Worm (Caenorhabditis elegans) whole organism, late embryonic: Measurements from ENCODE around the gene rps-28.
A peak's percentile ranks its signal among the peaks of the same experiment; 100 is the strongest.

Source experiments
- C38D4.7 ChIP-seq: fragments of 200-800 bp; sonication (Bioruptor generic); optimal IDR thresholded peaks from 2 replicates; lab custom pipeline; 2018; ENCODE audit warnings: mild to moderate bottlenecking, missing genetic modification characterization, moderate library complexity, missing compliant biosample characterization
- K02D7.2 ChIP-seq: sonication (generic microtip); optimal IDR thresholded peaks from 2 replicates; lab custom pipeline; 2017; ENCODE audit warnings: mild to moderate bottlenecking, missing genetic modification characterization, missing compliant biosample characterization
- K09A11.1 ChIP-seq: sonication (generic microtip); optimal IDR thresholded peaks from 2 replicates; lab custom pipeline; 2017; ENCODE audit warnings: antibody characterized with exemption, mild to moderate bottlenecking, missing genetic modification characterization, missing compliant biosample characterization; ENCODE audit not compliant: insufficient read depth
- ama-1 ChIP-seq: fragments of 150-350 bp; optimal IDR thresholded peaks from 2 replicates; lab custom pipeline; 2014
- ceh-14 ChIP-seq: sonication (generic microtip); optimal IDR thresholded peaks from 2 replicates; lab custom pipeline; 2016; ENCODE audit warnings: missing genotype, missing genetic modification characterization, missing compliant biosample characterization
- ceh-18 ChIP-seq: sonication (generic microtip); optimal IDR thresholded peaks from 2 replicates; lab custom pipeline; 2016; ENCODE audit warnings: missing genetic modification characterization, missing compliant biosample characterization
- ceh-19 ChIP-seq: fragments of 200-800 bp; sonication (Bioruptor generic); optimal IDR thresholded peaks from 2 replicates; lab custom pipeline; 2018; ENCODE audit warnings: mild to moderate bottlenecking, missing genetic modification characterization, missing compliant biosample characterization
- ceh-30 ChIP-seq: fragments of 150-350 bp; optimal IDR thresholded peaks from 2 replicates; lab custom pipeline; 2014; ENCODE audit warnings: missing biosample characterization, missing genetic modification characterization
- ceh-9 ChIP-seq: sonication (generic microtip); optimal IDR thresholded peaks from 2 replicates; lab custom pipeline; 2016; ENCODE audit warnings: mild to moderate bottlenecking, missing genetic modification characterization, inconsistent platforms, missing compliant biosample characterization
- che-1 ChIP-seq: sonication (generic microtip); optimal IDR thresholded peaks from 2 replicates; lab custom pipeline; 2016; ENCODE audit warnings: mild to moderate bottlenecking, missing genetic modification characterization, missing compliant biosample characterization
- dmd-4 ChIP-seq: sonication (generic microtip); optimal IDR thresholded peaks from 2 replicates; lab custom pipeline; 2016; ENCODE audit warnings: borderline replicate concordance, missing genetic modification characterization, missing compliant biosample characterization
- dve-1 ChIP-seq: sonication (generic microtip); optimal IDR thresholded peaks from 2 replicates; lab custom pipeline; 2017; ENCODE audit warnings: antibody characterized with exemption, mild to moderate bottlenecking, missing genetic modification characterization, missing compliant biosample characterization
- elt-2 ChIP-seq: sonication (generic microtip); optimal IDR thresholded peaks from 2 replicates; lab custom pipeline; 2016; ENCODE audit warnings: missing genetic modification reagents, missing genetic modification characterization, missing compliant biosample characterization
- elt-4 ChIP-seq: sonication (generic microtip); optimal IDR thresholded peaks from 2 replicates; lab custom pipeline; 2016; ENCODE audit warnings: missing genetic modification characterization, missing compliant biosample characterization
- fax-1 ChIP-seq: sonication (generic microtip); optimal IDR thresholded peaks from 2 replicates; lab custom pipeline; 2016; ENCODE audit warnings: missing genotype, missing genetic modification characterization, missing compliant biosample characterization
- fkh-6 ChIP-seq: sonication (generic microtip); optimal IDR thresholded peaks from 2 replicates; lab custom pipeline; 2016; ENCODE audit warnings: missing genetic modification characterization, missing compliant biosample characterization
- hlh-15 ChIP-seq: sonication (generic microtip); optimal IDR thresholded peaks from 2 replicates; lab custom pipeline; 2016; ENCODE audit warnings: missing genetic modification characterization, missing compliant biosample characterization
- hlh-30 ChIP-seq: sonication (generic microtip); optimal IDR thresholded peaks from 2 replicates; lab custom pipeline; 2017; ENCODE audit warnings: antibody characterized with exemption, missing genetic modification characterization, missing compliant biosample characterization; ENCODE audit not compliant: insufficient read depth
- hlh-8 ChIP-seq: sonication (generic microtip); optimal IDR thresholded peaks from 2 replicates; lab custom pipeline; 2016; ENCODE audit warnings: missing genotype, missing genetic modification characterization, missing compliant biosample characterization
- lin-11 ChIP-seq: fragments of 200-800 bp; sonication (Bioruptor generic); optimal IDR thresholded peaks from 2 replicates; lab custom pipeline; 2018; ENCODE audit warnings: mild to moderate bottlenecking, missing genetic modification characterization, missing compliant biosample characterization
- mec-3 ChIP-seq: sonication (generic microtip); optimal IDR thresholded peaks from 2 replicates; lab custom pipeline; 2016; ENCODE audit warnings: borderline replicate concordance, missing genetic modification characterization, missing compliant biosample characterization
- npax-4 ChIP-seq: sonication (generic microtip); optimal IDR thresholded peaks from 2 replicates; lab custom pipeline; 2016; ENCODE audit warnings: missing genetic modification characterization, missing compliant biosample characterization
- pag-3 ChIP-seq: sonication (generic microtip); optimal IDR thresholded peaks from 2 replicates; lab custom pipeline; 2016; ENCODE audit warnings: missing compliant biosample characterization, missing genetic modification characterization, borderline replicate concordance
- pha-2 ChIP-seq: sonication (generic microtip); optimal IDR thresholded peaks from 2 replicates; lab custom pipeline; 2017; ENCODE audit warnings: mild to moderate bottlenecking, missing genetic modification characterization, missing compliant biosample characterization
- pros-1 ChIP-seq: fragments of 150-350 bp; optimal IDR thresholded peaks from 2 replicates; lab custom pipeline; 2014; ENCODE audit warnings: missing biosample characterization, missing genetic modification reagents, missing genetic modification characterization
- ref-2 ChIP-seq: sonication (generic microtip); optimal IDR thresholded peaks from 2 replicates; lab custom pipeline; 2016; ENCODE audit warnings: missing genetic modification characterization, missing compliant biosample characterization
- sdc-2 ChIP-seq: sonication (generic microtip); optimal IDR thresholded peaks from 2 replicates; lab custom pipeline; 2016; ENCODE audit warnings: missing genotype, missing genetic modification characterization, missing compliant biosample characterization
- sox-2 ChIP-seq: fragments of 200-800 bp; sonication (Bioruptor generic); IDR thresholded peaks from 2 replicates; pipeline ENCODE4 v1.3.6; 2022; ENCODE audit warnings: missing genetic modification reagents, missing genetic modification characterization, missing compliant biosample characterization
- sox-4 ChIP-seq: sonication (generic microtip); optimal IDR thresholded peaks from 2 replicates; lab custom pipeline; 2017; ENCODE audit warnings: mild to moderate bottlenecking, missing genetic modification characterization, inconsistent platforms, missing compliant biosample characterization
- syd-9 ChIP-seq: sonication (generic microtip); optimal IDR thresholded peaks from 2 replicates; lab custom pipeline; 2016; ENCODE audit warnings: mild to moderate bottlenecking, missing genetic modification characterization, moderate library complexity, missing compliant biosample characterization
- tbx-7 ChIP-seq: sonication (generic microtip); optimal IDR thresholded peaks from 2 replicates; lab custom pipeline; 2016; ENCODE audit warnings: missing genotype, missing genetic modification characterization, missing compliant biosample characterization
- ttx-3 ChIP-seq: sonication (generic microtip); optimal IDR thresholded peaks from 2 replicates; lab custom pipeline; 2016; ENCODE audit warnings: missing genetic modification reagents, missing genetic modification characterization, missing compliant biosample characterization
- unc-3 ChIP-seq, 2 experiments: fragments of 200-800 bp in 1 of 2; sonication (Bioruptor generic) in 1 of 2; sonication (generic microtip) in 1 of 2; conservative IDR thresholded peaks in 1 of 2; optimal IDR thresholded peaks in 1 of 2; 2 replicates each; pipeline versions ENCODE4 v1.3.6 to Lab custom; 2016 to 2022; ENCODE audit warnings: missing compliant biosample characterization in 2 of 2, missing genetic modification characterization in 2 of 2, missing genetic modification reagents in 1 of 2

rps-28 gene

ce11 chrIV:1624447-1624846 lies 35.0 kb upstream of the rps-28 start:
- no peak for TF ChIP-seq sox-2
- peak; percentile 99 for TF ChIP-seq ceh-30 (tag; lab: Kevin White, UChicago)

ce11 chrIV:1626342-1626855 lies 33.1 kb upstream of the rps-28 start, which contains the start of gene nhr-146:
Gene nhr-146, plus strand, starts transcription at chrIV:1626805.
- TF ChIP-seq npax-4 (tag; lab: Kevin White, UChicago) (no peak), ceh-9 (no peak), ceh-30 (tag; lab: Kevin White, UChicago) (no peak), sox-4 (no peak), hlh-30 (tag; lab: Kevin White, UChicago) (no peak)
- TF ChIP-seq, all 69 proteins: peak for 0

- TF ChIP-seq dve-1 (tag; lab: Kevin White, UChicago) (peak; percentile 74), ceh-14 (tag; lab: Kevin White, UChicago) (no peak)
Measured at ce11 chrIV:1628281-1628680, 31.2 kb upstream of the rps-28 start.

- no peak for TF ChIP-seq pag-3 (tag; lab: Kevin White, UChicago)
- TF ChIP-seq elt-4 (tag; lab: Kevin White, UChicago), result no peak
- no peak for TF ChIP-seq npax-4 (tag; lab: Kevin White, UChicago)
- no peak for TF ChIP-seq syd-9
- no peak for TF ChIP-seq fkh-6
- TF ChIP-seq pros-1 (tag; lab: Kevin White, UChicago), result no peak
Measured at ce11 chrIV:1628730-1629129, 30.8 kb upstream of the rps-28 start.

- TF ChIP-seq ceh-19 (GFP tag; lab: Kevin White, UChicago), result no peak
- no peak for TF ChIP-seq elt-2 (tag; lab: Kevin White, UChicago)
- no peak for TF ChIP-seq K09A11.1 (tag; lab: Kevin White, UChicago)
- no peak for TF ChIP-seq elt-4 (tag; lab: Kevin White, UChicago)
- no peak for TF ChIP-seq ceh-18 (tag; lab: Kevin White, UChicago)
- no peak for TF ChIP-seq unc-3 (GFP tag; conservative IDR thresholded peaks at IDR 0.05; lab: Robert Waterston, UW)
- TF ChIP-seq unc-3 (tag; optimal IDR thresholded peaks at IDR 0.05; lab: Kevin White, UChicago), result no peak
- TF ChIP-seq C38D4.7 (GFP tag; lab: Kevin White, UChicago), result no peak
- no peak for TF ChIP-seq K02D7.2 (tag; lab: Kevin White, UChicago)
- TF ChIP-seq ama-1 (lab: Kevin White, UChicago), result no peak
- TF ChIP-seq dve-1 (tag; lab: Kevin White, UChicago), result no peak
- TF ChIP-seq ceh-30 (tag; lab: Kevin White, UChicago), result no peak
- TF ChIP-seq lin-11 (tag; lab: Kevin White, UChicago), result no peak
- TF ChIP-seq pha-2 (tag; lab: Kevin White, UChicago), result no peak
- TF ChIP-seq che-1, result no peak
- TF ChIP-seq ttx-3 (tag; lab: Kevin White, UChicago), result no peak
- no peak for TF ChIP-seq hlh-15 (tag; lab: Kevin White, UChicago)
- no peak for TF ChIP-seq fax-1 (tag; lab: Kevin White, UChicago)
- no peak for TF ChIP-seq ref-2 (tag; lab: Kevin White, UChicago)
- TF ChIP-seq hlh-8, result no peak
Measured at ce11 chrIV:1631651-1632050, 27.8 kb upstream of the rps-28 start, which contains the start of gene cpg-24. Gene cpg-24, plus strand, starts transcription at chrIV:1631951.

- TF ChIP-seq dve-1 (tag; lab: Kevin White, UChicago) (peak; percentile 99), mec-3 (tag; lab: Kevin White, UChicago) (no peak), tbx-7 (no peak), dmd-4 (no peak), sdc-2 (no peak)
- TF ChIP-seq, all 69 proteins: peak for 1
Measured at ce11 chrIV:1632593-1632992, 26.9 kb upstream of the rps-28 start.
